Worm (Caenorhabditis elegans): Measurements from ENCODE around the gene dop-1.

- TF ChIP-seq nhr-12 (tag; optimal IDR thresholded peaks at IDR 0.05) (no peak), ztf-11 (tag; optimal IDR thresholded peaks at IDR 0.05) (no peak), ceh-43 (GFP tag; optimal IDR thresholded peaks at IDR 0.05) (no peak), bed-3 (GFP tag; optimal IDR thresholded peaks at IDR 0.05) (no peak), pha-4 (tag; optimal IDR thresholded peaks at IDR 0.05) (no peak), drap-1 (GFP tag; optimal IDR thresholded peaks at IDR 0.05) (no peak), elt-3 (tag; optimal IDR thresholded peaks at IDR 0.05) (no peak), unc-62 (GFP tag; optimal IDR thresholded peaks at IDR 0.05) (no peak), nhr-28 (tag; optimal IDR thresholded peaks at IDR 0.05) (no peak), nhr-237 (tag; optimal IDR thresholded peaks at IDR 0.05) (no peak), sptf-1 (tag; optimal IDR thresholded peaks at IDR 0.05) (no peak)
Measured at ce11 chrX:4424254-4424653, 5.6 kb upstream of the dop-1 start.
